Fruit fly (Drosophila melanogaster) whole organism, embryonic: Measurements from ENCODE around the gene Rab3GAP1.

Experiments
- Ada2b ChIP-seq: fragments of 200-800 bp; sonication (Bioruptor generic); IDR thresholded peaks from 2 replicates; pipeline ENCODE4 v1.3.6; 2022; ENCODE audit warnings: missing biosample characterization, missing genetic modification characterization
- B-H2 ChIP-seq: fragments of 200-800 bp; sonication (Bioruptor generic); optimal IDR thresholded peaks from 2 replicates; lab custom pipeline; 2018; ENCODE audit warnings: missing biosample characterization, mild to moderate bottlenecking, missing genetic modification characterization
- Bdp1 ChIP-seq: fragments of 200-800 bp; sonication (Bioruptor generic); optimal IDR thresholded peaks from 3 replicates; lab custom pipeline; 2016; ENCODE audit warnings: missing biosample characterization, missing genetic modification characterization
- CG10565 ChIP-seq: fragments of 200-800 bp; sonication (Bioruptor generic); optimal IDR thresholded peaks from 3 replicates; lab custom pipeline; 2016; ENCODE audit warnings: missing biosample characterization, mild to moderate bottlenecking, missing genetic modification characterization
- CG11456 ChIP-seq: fragments of 200-800 bp; sonication (Bioruptor generic); IDR thresholded peaks from 3 replicates; pipeline ENCODE4 v1.3.6; 2022; ENCODE audit warnings: missing biosample characterization, missing genetic modification characterization
- CG11560 ChIP-seq: fragments of 200-800 bp; sonication (Bioruptor generic); IDR thresholded peaks from 3 replicates; pipeline ENCODE4 v1.3.6; 2022; ENCODE audit warnings: missing biosample characterization, missing genetic modification characterization
- CG12659 ChIP-seq: fragments of 200-800 bp; sonication (Bioruptor generic); optimal IDR thresholded peaks from 3 replicates; lab custom pipeline; 2017; ENCODE audit warnings: mild to moderate bottlenecking, missing biosample characterization, missing genetic modification reagents, missing genetic modification characterization
- CG12769 ChIP-seq: fragments of 200-800 bp; sonication (Bioruptor generic); optimal IDR thresholded peaks from 2 replicates; lab custom pipeline; 2019; ENCODE audit warnings: missing biosample characterization, mild to moderate bottlenecking, missing genetic modification characterization, moderate library complexity
- CG15073 ChIP-seq: fragments of 200-800 bp; sonication (Bioruptor generic); optimal IDR thresholded peaks from 2 replicates; lab custom pipeline; 2016; ENCODE audit warnings: missing biosample characterization, missing genetic modification characterization
- CG18599 ChIP-seq: fragments of 200-800 bp; sonication (Bioruptor generic); optimal IDR thresholded peaks from 3 replicates; lab custom pipeline; 2017; ENCODE audit warnings: missing biosample characterization, missing genetic modification characterization, mild to moderate bottlenecking, moderate library complexity, missing genetic modification reagents
- CG2678 ChIP-seq: fragments of 200-800 bp; sonication (Bioruptor generic); optimal IDR thresholded peaks from 3 replicates; lab custom pipeline; 2019; ENCODE audit warnings: missing biosample characterization, mild to moderate bottlenecking, missing genetic modification characterization, moderate library complexity
- CG31224 ChIP-seq: fragments of 200-800 bp; sonication (Bioruptor generic); IDR thresholded peaks from 2 replicates; pipeline ENCODE4 v1.3.6; 2022; ENCODE audit warnings: missing biosample characterization, missing genetic modification characterization
- CG31365 ChIP-seq: fragments of 200-800 bp; sonication (Bioruptor generic); optimal IDR thresholded peaks from 2 replicates; lab custom pipeline; 2018; ENCODE audit warnings: missing biosample characterization, mild to moderate bottlenecking, missing genetic modification characterization
- CG32532 ChIP-seq: fragments of 200-800 bp; sonication (Bioruptor generic); IDR thresholded peaks from 2 replicates; pipeline ENCODE4 v1.3.6; 2022; ENCODE audit warnings: missing biosample characterization, missing genetic modification characterization
- CG34224 ChIP-seq: fragments of 200-800 bp; sonication (Bioruptor generic); IDR thresholded peaks from 3 replicates; pipeline ENCODE4 v1.3.6; 2022; ENCODE audit warnings: missing biosample characterization, missing genetic modification characterization; ENCODE audit not compliant: partially characterized antibody
- CG4328 ChIP-seq: fragments of 200-800 bp; sonication (Bioruptor generic); optimal IDR thresholded peaks from 3 replicates; lab custom pipeline; 2017; ENCODE audit warnings: missing biosample characterization, missing genetic modification reagents, missing genetic modification characterization
- CG4404 ChIP-seq: fragments of 200-800 bp; sonication (Bioruptor generic); IDR thresholded peaks from 2 replicates; pipeline ENCODE4 v1.3.6; 2022; ENCODE audit warnings: missing biosample characterization, missing genetic modification characterization
- CG4854 ChIP-seq: fragments of 200-800 bp; sonication (Bioruptor generic); optimal IDR thresholded peaks from 2 replicates; lab custom pipeline; 2016; ENCODE audit warnings: missing biosample characterization, missing genetic modification characterization, inconsistent platforms
- CG8478 ChIP-seq: fragments of >200 bp; optimal IDR thresholded peaks from 2 replicates; lab custom pipeline; 2018
- Dip3 ChIP-seq: fragments of 200-800 bp; sonication (Bioruptor generic); optimal IDR thresholded peaks from 3 replicates; lab custom pipeline; 2016; ENCODE audit warnings: missing biosample characterization, missing genetic modification characterization
- Gsc ChIP-seq: fragments of 200-800 bp; sonication (Bioruptor generic); IDR thresholded peaks from 2 replicates; pipeline ENCODE4 v1.3.6; 2022; ENCODE audit warnings: missing biosample characterization, missing genetic modification characterization
- HLH3B ChIP-seq: fragments of 200-800 bp; sonication (Bioruptor generic); IDR thresholded peaks from 2 replicates; pipeline ENCODE4 v1.3.6; 2022; ENCODE audit warnings: missing biosample characterization, missing genetic modification characterization
- HmgZ ChIP-seq: fragments of 200-800 bp; sonication (Bioruptor generic); optimal IDR thresholded peaks from 2 replicates; lab custom pipeline; 2018; ENCODE audit warnings: missing biosample characterization, mild to moderate bottlenecking, missing genetic modification characterization
- Jarid2 ChIP-seq: fragments of 200-800 bp; sonication (Bioruptor generic); optimal IDR thresholded peaks from 3 replicates; lab custom pipeline; 2017; ENCODE audit warnings: mild to moderate bottlenecking, missing biosample characterization, missing genetic modification reagents, missing genetic modification characterization
- MESR4 ChIP-seq: fragments of 200-800 bp; sonication (Bioruptor generic); optimal IDR thresholded peaks from 2 replicates; lab custom pipeline; 2018; ENCODE audit warnings: missing biosample characterization, mild to moderate bottlenecking, missing genetic modification characterization, moderate library complexity
- Med ChIP-seq: fragments of 200-800 bp; sonication (Bioruptor generic); peaks from one replicate; lab custom pipeline; 2016; ENCODE audit warnings: missing biosample characterization, missing genetic modification characterization, mild to moderate bottlenecking, inconsistent platforms, moderate library complexity
- Opbp ChIP-seq: fragments of 200-800 bp; sonication (Bioruptor generic); IDR thresholded peaks from 3 replicates; pipeline ENCODE4 v1.3.6; 2022; ENCODE audit warnings: missing biosample characterization, missing genetic modification characterization; ENCODE audit not compliant: partially characterized antibody
- Pdp1 ChIP-seq, 2 experiments: fragments of 200-800 bp; sonication (Bioruptor generic); optimal IDR thresholded peaks; 3 replicates each; lab custom pipeline; 2016; ENCODE audit warnings: missing biosample characterization in 2 of 2, missing genetic modification characterization in 2 of 2, mild to moderate bottlenecking in 1 of 2, moderate library complexity in 1 of 2
- Ravus ChIP-seq: fragments of 200-800 bp; sonication (Bioruptor generic); IDR thresholded peaks from 2 replicates; pipeline ENCODE4 v1.3.6; 2022; ENCODE audit warnings: missing biosample characterization, missing genetic modification characterization
- Ssrp ChIP-seq: fragments of 200-800 bp; sonication (Bioruptor generic); optimal IDR thresholded peaks from 2 replicates; lab custom pipeline; 2018; ENCODE audit warnings: missing biosample characterization, mild to moderate bottlenecking, missing genetic modification characterization, moderate library complexity
- Trl ChIP-seq, 3 experiments: fragments of >200 bp in 2 of 3; fragments of 200-800 bp in 1 of 3; sonication (Bioruptor generic) in 1 of 3; optimal IDR thresholded peaks; 2 replicates in 1 of 3; 3 replicates in 2 of 3; lab custom pipeline; 2016 to 2017; ENCODE audit warnings: missing biosample characterization in 1 of 3, missing genetic modification characterization in 1 of 3
- ato ChIP-seq: fragments of 200-800 bp; sonication (Bioruptor generic); IDR thresholded peaks from 2 replicates; pipeline ENCODE4 v1.3.6; 2022; ENCODE audit warnings: missing biosample characterization, missing genetic modification characterization; ENCODE audit not compliant: partially characterized antibody
- bcd ChIP-seq: fragments of 200-800 bp; sonication (Bioruptor generic); optimal IDR thresholded peaks from 2 replicates; lab custom pipeline; 2017; ENCODE audit warnings: missing biosample characterization, mild to moderate bottlenecking, missing genetic modification characterization
- cg ChIP-seq: fragments of 200-800 bp; sonication (Bioruptor generic); optimal IDR thresholded peaks from 3 replicates; lab custom pipeline; 2019; ENCODE audit warnings: missing biosample characterization, mild to moderate bottlenecking, missing genetic modification characterization, moderate library complexity
- crc ChIP-seq: fragments of 200-800 bp; sonication (Bioruptor generic); optimal IDR thresholded peaks from 2 replicates; lab custom pipeline; 2016; ENCODE audit warnings: missing biosample characterization, missing genetic modification characterization
- crol ChIP-seq: fragments of 200-800 bp; sonication (Bioruptor generic); IDR thresholded peaks from 2 replicates; pipeline ENCODE4 v1.3.6; 2022; ENCODE audit warnings: missing biosample characterization, missing genetic modification characterization
- esg ChIP-seq: fragments of 200-800 bp; sonication (Bioruptor generic); conservative IDR thresholded peaks from 2 replicates; pipeline ENCODE4 v1.3.6; 2022; ENCODE audit warnings: missing biosample characterization, missing genetic modification characterization
- fd102C ChIP-seq: fragments of 200-800 bp; sonication (Bioruptor generic); optimal IDR thresholded peaks from 2 replicates; lab custom pipeline; 2018; ENCODE audit warnings: missing biosample characterization, mild to moderate bottlenecking, missing genetic modification characterization, moderate library complexity
- fru ChIP-seq: fragments of >200 bp; optimal IDR thresholded peaks from 2 replicates; lab custom pipeline; 2017
- gcm2 ChIP-seq: fragments of 200-800 bp; sonication (Bioruptor generic); optimal IDR thresholded peaks from 2 replicates; lab custom pipeline; 2016; ENCODE audit warnings: missing biosample characterization, missing genetic modification characterization
- gfzf ChIP-seq: fragments of 200-800 bp; sonication (Bioruptor generic); optimal IDR thresholded peaks from 2 replicates; lab custom pipeline; 2016; ENCODE audit warnings: missing biosample characterization, mild to moderate bottlenecking, missing genetic modification characterization, moderate library complexity
- kah ChIP-seq: fragments of 200-800 bp; sonication (Bioruptor generic); optimal IDR thresholded peaks from 2 replicates; lab custom pipeline; 2018; ENCODE audit warnings: missing biosample characterization, mild to moderate bottlenecking, missing genetic modification characterization
- otp ChIP-seq: fragments of 200-800 bp; sonication (Bioruptor generic); IDR thresholded peaks from 3 replicates; pipeline ENCODE4, ENCODE4 v1.3.6; 2022; ENCODE audit warnings: missing biosample characterization, missing genetic modification characterization
- sd ChIP-seq: fragments of 200-800 bp; sonication (Bioruptor generic); optimal IDR thresholded peaks from 3 replicates; lab custom pipeline; 2018; ENCODE audit warnings: missing biosample characterization, mild to moderate bottlenecking, missing genetic modification characterization, moderate library complexity
- so ChIP-seq: fragments of 200-800 bp; sonication (Bioruptor generic); IDR thresholded peaks from 3 replicates; pipeline ENCODE4 v1.3.6; 2022; ENCODE audit warnings: missing biosample characterization, missing genetic modification characterization
- stc ChIP-seq: fragments of 200-800 bp; sonication (Bioruptor generic); IDR thresholded peaks from 2 replicates; pipeline ENCODE4 v1.3.6; 2022; ENCODE audit warnings: missing biosample characterization, missing genetic modification characterization
- trem ChIP-seq: fragments of 200-800 bp; optimal IDR thresholded peaks from 3 replicates; lab custom pipeline; 2019; ENCODE audit warnings: missing biosample characterization, mild to moderate bottlenecking, missing genetic modification characterization, moderate library complexity
- ttk ChIP-seq: fragments of 200-800 bp; sonication (Bioruptor generic); IDR thresholded peaks from 2 replicates; pipeline ENCODE4 v2.1.2; 2022; ENCODE audit warnings: missing biosample characterization, missing genetic modification characterization
- tx ChIP-seq: fragments of 200-800 bp; sonication (Bioruptor generic); optimal IDR thresholded peaks from 2 replicates; lab custom pipeline; 2016; ENCODE audit warnings: missing biosample characterization, missing genetic modification characterization
- zf30C ChIP-seq: fragments of 200-800 bp; sonication (Bioruptor generic); optimal IDR thresholded peaks from 3 replicates; lab custom pipeline; 2018; ENCODE audit warnings: missing biosample characterization, mild to moderate bottlenecking, missing genetic modification characterization
- zfh2 ChIP-seq: fragments of 200-800 bp; sonication (Bioruptor generic); optimal IDR thresholded peaks from 2 replicates; lab custom pipeline; 2016; ENCODE audit warnings: missing biosample characterization, missing genetic modification characterization

Gene Rab3GAP1

DNA sequence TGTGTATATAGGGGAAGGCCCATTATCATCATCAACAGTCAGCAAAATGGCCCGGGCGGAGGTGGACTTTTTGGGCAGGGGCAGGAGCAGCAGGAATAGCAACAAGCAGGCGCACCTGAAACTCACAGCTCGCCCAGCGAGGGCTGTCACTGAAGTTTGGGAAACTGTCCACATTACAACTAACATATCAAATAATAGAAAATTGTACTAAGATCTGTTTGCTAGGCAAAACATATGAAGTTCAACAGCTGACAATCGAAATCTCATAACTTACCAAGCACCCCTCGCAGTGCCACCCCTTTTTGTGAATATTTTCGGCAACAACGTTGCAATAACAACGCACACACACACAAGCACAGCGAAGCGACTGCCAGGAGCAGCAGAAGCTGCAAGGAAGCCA, 13.8 kb upstream of the Rab3GAP1 start (continued):
- no peak for TF ChIP-seq CG10565
- TF ChIP-seq fd102C (GFP tag; lab: Kevin White, UChicago) = no peak
- no peak for TF ChIP-seq cg (GFP tag; lab: Kevin White, UChicago)
- TF ChIP-seq Ravus = peak; percentile 70
- TF ChIP-seq HLH3B = peak; percentile 91
- peak; percentile 88 for TF ChIP-seq ttk (GFP tag; lab: Robert Waterston, UW)
- peak; percentile 88 for TF ChIP-seq CG32532 (GFP tag; lab: Robert Waterston, UW)
- TF ChIP-seq CG18599 (GFP tag; lab: Kevin White, UChicago) = peak; percentile 93
- peak; percentile 17 for TF ChIP-seq CG4328
- peak; percentile 88 for TF ChIP-seq Ada2b (GFP tag; lab: Robert Waterston, UW)
- TF ChIP-seq fru (lab: Kevin White, UChicago) = no peak
- TF ChIP-seq crol (GFP tag; lab: Robert Waterston, UW) = no peak
- TF ChIP-seq esg (GFP tag; lab: Robert Waterston, UW) = peak; percentile 82
- peak; percentile 44 for TF ChIP-seq gcm2 (GFP tag; lab: Kevin White, UChicago)
- TF ChIP-seq CG12769 (tag; lab: Kevin White, UChicago) = peak; percentile 91
- peak; percentile 79 for TF ChIP-seq CG12659 (GFP tag; lab: Kevin White, UChicago)
- TF ChIP-seq bcd = peak; percentile 73
- TF ChIP-seq CG4404 = peak; percentile 67
- peak; percentile 86 for TF ChIP-seq CG2678
- peak; percentile 85 for TF ChIP-seq so (GFP tag; lab: Robert Waterston, UW)
- TF ChIP-seq Dip3 (GFP tag; lab: Kevin White, UChicago) = peak; percentile 62
- TF ChIP-seq crc (GFP tag; lab: Kevin White, UChicago) = peak; percentile 40
- TF ChIP-seq Jarid2 (GFP tag; lab: Kevin White, UChicago) = peak; percentile 39
- peak; percentile 80 for TF ChIP-seq CG31224 (GFP tag; lab: Robert Waterston, UW)
- TF ChIP-seq tx = peak; percentile 57
- peak; percentile 49 for TF ChIP-seq Bdp1 (GFP tag; lab: Kevin White, UChicago)
- TF ChIP-seq CG34224 (GFP tag; lab: Robert Waterston, UW) = no peak
- no peak for TF ChIP-seq CG8478
- TF ChIP-seq ato = no peak
- TF ChIP-seq kah = peak; percentile 13
- no peak for TF ChIP-seq zf30C (GFP tag; lab: Kevin White, UChicago)
- TF ChIP-seq CG15073 (GFP tag; lab: Kevin White, UChicago) = no peak
- peak; percentile 29 for TF ChIP-seq CG4854 (GFP tag; lab: Kevin White, UChicago)
- no peak for TF ChIP-seq gfzf
- TF ChIP-seq Ssrp = peak; percentile 57
- no peak for TF ChIP-seq trem (tag; lab: Kevin White, UChicago)
- peak; percentile 59 to 60 for TF ChIP-seq Pdp1 (GFP tag; optimal IDR thresholded peaks at IDR 0.05; lab: Kevin White, UChicago)
- peak; percentile 82 for TF ChIP-seq CG11560 (tag; lab: Robert Waterston, UW)
- TF ChIP-seq B-H2 (GFP tag; lab: Kevin White, UChicago) = peak; percentile 66
- TF ChIP-seq HmgZ = peak; percentile 77
- TF ChIP-seq sd (tag; lab: Kevin White, UChicago) = peak; percentile 43
- no peak for TF ChIP-seq Trl (optimal IDR thresholded peaks at IDR 0.05; lab: Kevin White, UChicago)
- TF ChIP-seq Trl (GFP tag; optimal IDR thresholded peaks at IDR 0.05; lab: Kevin White, UChicago) = peak; percentile 70
- TF ChIP-seq stc (GFP tag; lab: Robert Waterston, UW) = peak; percentile 74
- TF ChIP-seq CG31365 (tag; lab: Kevin White, UChicago) = peak; percentile 37
- TF ChIP-seq Opbp (GFP tag; lab: Robert Waterston, UW) = no peak
- TF ChIP-seq MESR4 = no peak
- TF ChIP-seq Med = peak; percentile 96
- TF ChIP-seq CG11456 (GFP tag; lab: Robert Waterston, UW) = peak; percentile 92
- peak; percentile 72 for TF ChIP-seq otp (GFP tag; lab: Robert Waterston, UW)
- peak; percentile 55 for TF ChIP-seq Gsc (GFP tag; lab: Robert Waterston, UW)
- TF ChIP-seq zfh2 (GFP tag; lab: Kevin White, UChicago) = peak; percentile 75
